Fruit fly (Drosophila melanogaster) whole organism, adult: Measurements from ENCODE around the gene mor.

Source experiments
- CG12768 ChIP-seq: fragments of 200-800 bp; sonication (Bioruptor generic); optimal IDR thresholded peaks from 2 replicates; lab custom pipeline; 2017; ENCODE audit warnings: missing biosample characterization, missing genetic modification characterization, mild to moderate bottlenecking, moderate library complexity, missing genetic modification reagents
- CG1620 ChIP-seq: fragments of 200-800 bp; sonication (Bioruptor generic); optimal IDR thresholded peaks from 2 replicates; lab custom pipeline; 2016; ENCODE audit warnings: missing biosample characterization, missing genetic modification characterization
- CG5204 ChIP-seq: fragments of 200-800 bp; sonication (Bioruptor generic); optimal IDR thresholded peaks from 2 replicates; lab custom pipeline; 2016; ENCODE audit warnings: missing biosample characterization, missing genetic modification characterization
- CG7101 ChIP-seq: fragments of 200-800 bp; sonication (Bioruptor generic); optimal IDR thresholded peaks from 2 replicates; lab custom pipeline; 2018; ENCODE audit warnings: missing biosample characterization, mild to moderate bottlenecking, missing genetic modification characterization, moderate library complexity
- Clk ChIP-seq: fragments of 200-800 bp; sonication (Bioruptor generic); optimal IDR thresholded peaks from 2 replicates; lab custom pipeline; 2017; ENCODE audit warnings: missing biosample characterization, missing genetic modification characterization
- Crg-1 ChIP-seq: fragments of 200-800 bp; sonication (Bioruptor generic); optimal IDR thresholded peaks from 2 replicates; lab custom pipeline; 2016; ENCODE audit warnings: missing biosample characterization, missing genetic modification characterization
- Mnt ChIP-seq: fragments of 200-800 bp; sonication (Bioruptor generic); optimal IDR thresholded peaks from 2 replicates; lab custom pipeline; 2016; ENCODE audit warnings: missing biosample characterization, mild to moderate bottlenecking, missing genetic modification characterization
- kay ChIP-seq: fragments of 200-800 bp; sonication (Bioruptor generic); peaks from one replicate; lab custom pipeline; 2016; ENCODE audit warnings: missing biosample characterization, missing genetic modification characterization, borderline replicate concordance
- pad ChIP-seq: fragments of 200-800 bp; sonication (Bioruptor generic); optimal IDR thresholded peaks from 3 replicates; lab custom pipeline; 2017; ENCODE audit warnings: missing biosample characterization, missing genetic modification characterization, mild to moderate bottlenecking, moderate library complexity, missing genetic modification reagents

- TF ChIP-seq CG12768 (GFP tag; lab: Kevin White, UChicago) (no peak), CG7101 (no peak), kay (GFP tag; lab: Kevin White, UChicago) (no peak), CG1620 (GFP tag; lab: Kevin White, UChicago) (no peak), Mnt (GFP tag; lab: Kevin White, UChicago) (no peak), pad (no peak), Clk (no peak), Crg-1 (GFP tag; lab: Kevin White, UChicago) (no peak), CG5204 (GFP tag; lab: Kevin White, UChicago) (no peak)
Observed at dm6 chr3R:15937708-15938107, 35.0 kb downstream of the mor start.
